Fruit fly (Drosophila melanogaster) S2 (cell line): ENCODE data around the gene CG31365.

ENCODE experiments used
- CG8478 ChIP-seq: fragments of >200 bp; optimal IDR thresholded peaks from 2 replicates; lab custom pipeline; 2018
- CTCF ChIP-seq, 2 experiments: fragments of >200 bp; optimal IDR thresholded peaks; 2 replicates each; lab custom pipeline; 2018

DNA sequence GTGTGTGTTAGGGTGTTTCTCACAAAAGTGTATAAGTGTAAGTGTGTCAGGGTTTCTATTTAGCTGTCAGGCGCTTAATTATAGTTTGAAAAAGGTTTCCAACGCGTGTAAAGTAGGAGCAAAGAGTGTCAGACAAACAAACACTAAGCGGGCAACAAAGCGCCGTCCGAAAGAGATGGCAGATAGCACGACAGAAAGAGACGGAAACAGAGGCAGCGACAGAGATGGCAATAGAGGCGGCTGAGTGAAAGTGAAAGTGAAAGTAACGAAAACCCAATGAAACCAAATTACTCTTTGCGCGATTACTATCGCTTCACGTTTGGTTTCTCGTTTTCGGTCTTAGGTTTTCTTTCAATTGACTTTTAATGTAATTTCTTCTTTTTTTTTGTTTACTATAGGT is 51.7 kb downstream of the CG31365 start:
- TF ChIP-seq CG8478 (lab: Kevin White, UChicago) (no peak), CTCF (optimal IDR thresholded peaks at IDR 0.05; lab: Kevin White, UChicago) (no peak)
